Worm (Caenorhabditis elegans): ENCODE results near the gene smrc-1.

smrc-1 gene

DNA sequence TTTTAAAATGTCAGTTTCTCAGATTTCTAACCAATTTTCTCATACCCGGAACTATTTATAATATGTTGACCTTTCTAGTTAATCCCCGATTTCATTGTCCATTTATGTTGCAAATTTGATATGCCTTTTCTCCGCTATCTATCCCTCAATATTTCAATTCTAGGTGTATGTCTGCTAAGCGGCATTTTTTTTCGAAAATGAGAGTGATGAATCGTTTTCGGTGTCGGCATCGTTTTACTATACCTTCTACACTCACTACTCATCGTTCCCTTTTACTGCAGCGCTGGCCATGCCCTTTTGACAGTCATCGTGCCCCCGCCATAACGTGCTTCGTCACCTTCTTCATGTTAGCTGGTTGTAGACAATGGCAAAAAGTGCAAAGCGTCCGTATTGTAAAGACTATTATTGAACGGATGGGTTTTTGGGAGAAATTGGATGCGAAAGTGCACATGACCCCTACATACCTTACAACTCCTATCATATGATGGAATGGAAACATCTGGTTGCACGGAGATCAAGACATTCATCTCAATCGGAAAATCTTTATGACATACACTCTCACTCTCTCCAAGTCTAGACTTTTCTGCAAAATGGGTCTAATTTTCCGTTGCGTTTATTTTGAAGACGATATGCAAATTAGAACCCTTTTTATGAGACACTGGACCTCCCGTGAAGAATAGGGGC, 31.4 kb upstream of the smrc-1 start:
- no peak for TF ChIP-seq lin-32 (GFP tag; optimal IDR thresholded peaks at IDR 0.05)
- no peak for TF ChIP-seq nhr-12 (tag; optimal IDR thresholded peaks at IDR 0.05)
- TF ChIP-seq mab-5 (tag; optimal IDR thresholded peaks at IDR 0.05) = no peak
- no peak for TF ChIP-seq bed-3 (GFP tag; optimal IDR thresholded peaks at IDR 0.05)

DNA sequence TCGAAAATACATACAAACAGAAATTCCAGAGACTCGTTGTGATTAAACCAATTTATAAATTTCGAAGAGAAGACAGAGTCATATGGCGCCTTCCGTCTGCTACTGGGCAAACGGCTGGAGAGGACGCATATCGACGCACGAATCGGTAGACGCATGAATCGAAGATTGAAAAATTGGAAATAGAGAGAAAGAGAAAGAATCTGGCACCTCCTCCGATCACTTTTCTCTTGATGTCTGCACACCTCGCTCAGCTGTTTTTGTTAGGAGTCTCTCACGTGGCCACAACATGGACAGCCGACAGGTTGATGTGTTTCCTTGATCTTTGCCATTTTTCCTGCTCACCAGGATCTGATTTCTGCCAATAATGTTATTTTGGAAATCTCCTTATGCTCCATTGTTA, 30.6 kb upstream of the smrc-1 start:
- TF ChIP-seq mab-5 (tag; optimal IDR thresholded peaks at IDR 0.05) = no peak
- no peak for TF ChIP-seq unc-120 (tag; optimal IDR thresholded peaks at IDR 0.05; ENCODE audit: poor library complexity, severe bottlenecking)
- TF ChIP-seq zip-8 (tag; optimal IDR thresholded peaks at IDR 0.05) = no peak
- TF ChIP-seq ceh-83 (GFP tag; optimal IDR thresholded peaks at IDR 0.05) = no peak
- no peak for TF ChIP-seq ham-2 (GFP tag; optimal IDR thresholded peaks at IDR 0.05)
- TF ChIP-seq sem-2 (GFP tag; optimal IDR thresholded peaks at IDR 0.05) = no peak
- no peak for TF ChIP-seq unc-39 (tag; optimal IDR thresholded peaks at IDR 0.05)
- TF ChIP-seq nhr-237 (tag; optimal IDR thresholded peaks at IDR 0.05) = no peak
- no peak for TF ChIP-seq drap-1 (GFP tag; optimal IDR thresholded peaks at IDR 0.05)

DNA sequence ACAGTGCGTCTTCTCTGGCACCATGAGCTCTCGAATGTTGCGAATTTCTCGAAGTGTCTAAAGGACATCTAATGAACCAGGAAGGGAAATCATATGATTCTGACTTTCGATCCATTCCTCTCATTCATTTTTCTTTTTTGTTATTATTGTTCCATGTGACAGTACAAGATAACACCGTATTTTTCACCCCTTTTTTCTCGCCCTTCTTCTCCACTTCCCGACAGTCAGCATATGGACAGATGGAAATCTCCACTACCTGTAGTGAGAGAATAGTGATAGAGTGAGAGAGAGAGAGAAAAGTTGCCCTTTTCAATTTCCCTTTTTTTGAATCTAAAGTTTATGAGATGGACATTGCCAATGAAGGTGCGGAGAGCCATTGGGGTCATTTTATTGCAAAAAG, 29.9 kb upstream of the smrc-1 start:
- TF ChIP-seq flh-1 (GFP tag; optimal IDR thresholded peaks at IDR 0.05) (no peak), blmp-1 (tag; optimal IDR thresholded peaks at IDR 0.05) (no peak), sptf-1 (tag; optimal IDR thresholded peaks at IDR 0.05) (no peak), sem-2 (GFP tag; optimal IDR thresholded peaks at IDR 0.05) (no peak), ceh-83 (GFP tag; optimal IDR thresholded peaks at IDR 0.05) (no peak), ztf-11 (tag; optimal IDR thresholded peaks at IDR 0.05) (no peak), mab-5 (tag; optimal IDR thresholded peaks at IDR 0.05) (no peak), nhr-28 (tag; optimal IDR thresholded peaks at IDR 0.05) (no peak), M03D4.4 (tag; optimal IDR thresholded peaks at IDR 0.05) (no peak), tbx-8 (GFP tag; optimal IDR thresholded peaks at IDR 0.05) (no peak), unc-62 (GFP tag; optimal IDR thresholded peaks at IDR 0.05) (no peak), elt-1 (tag; optimal IDR thresholded peaks at IDR 0.05; ENCODE audit: borderline replicate concordance, insufficient read depth) (no peak), ceh-43 (GFP tag; optimal IDR thresholded peaks at IDR 0.05) (no peak), unc-39 (tag; optimal IDR thresholded peaks at IDR 0.05) (no peak), ces-1 (GFP tag; optimal IDR thresholded peaks at IDR 0.05) (no peak), zip-8 (tag; optimal IDR thresholded peaks at IDR 0.05) (no peak), hlh-1 (tag; optimal IDR thresholded peaks at IDR 0.05) (no peak)

DNA sequence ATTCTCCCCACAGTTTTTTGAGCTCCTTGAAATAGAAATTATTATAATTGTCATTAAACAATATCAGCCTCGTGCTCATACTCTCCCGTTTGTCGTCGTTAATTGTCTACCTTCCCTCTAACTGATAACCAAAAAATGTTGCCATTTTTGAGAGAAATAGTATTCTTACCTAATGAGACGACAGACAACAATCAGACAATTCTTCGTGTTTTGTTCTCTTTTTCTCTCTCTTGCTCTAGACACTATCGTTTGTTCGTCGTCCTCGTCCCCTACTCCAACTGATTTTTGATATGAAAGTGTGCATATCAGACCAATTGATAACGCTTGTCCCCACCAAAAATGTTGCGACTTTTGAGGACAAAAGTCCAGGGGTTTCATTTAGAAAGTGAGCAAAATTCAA, 29.2 kb upstream of the smrc-1 start:
- no peak for TF ChIP-seq mep-1 (tag; optimal IDR thresholded peaks at IDR 0.05)
- no peak for TF ChIP-seq nhr-237 (tag; optimal IDR thresholded peaks at IDR 0.05)
- TF ChIP-seq ces-1 (GFP tag; optimal IDR thresholded peaks at IDR 0.05) = no peak
- no peak for TF ChIP-seq nhr-12 (tag; optimal IDR thresholded peaks at IDR 0.05)
- no peak for TF ChIP-seq drap-1 (GFP tag; optimal IDR thresholded peaks at IDR 0.05)
- no peak for TF ChIP-seq ham-2 (GFP tag; optimal IDR thresholded peaks at IDR 0.05)
- no peak for TF ChIP-seq nhr-28 (tag; optimal IDR thresholded peaks at IDR 0.05)
- TF ChIP-seq nhr-76 (tag; optimal IDR thresholded peaks at IDR 0.05) = no peak
- no peak for TF ChIP-seq tbx-8 (GFP tag; optimal IDR thresholded peaks at IDR 0.05)
- TF ChIP-seq M03D4.4 (tag; optimal IDR thresholded peaks at IDR 0.05) = no peak

DNA sequence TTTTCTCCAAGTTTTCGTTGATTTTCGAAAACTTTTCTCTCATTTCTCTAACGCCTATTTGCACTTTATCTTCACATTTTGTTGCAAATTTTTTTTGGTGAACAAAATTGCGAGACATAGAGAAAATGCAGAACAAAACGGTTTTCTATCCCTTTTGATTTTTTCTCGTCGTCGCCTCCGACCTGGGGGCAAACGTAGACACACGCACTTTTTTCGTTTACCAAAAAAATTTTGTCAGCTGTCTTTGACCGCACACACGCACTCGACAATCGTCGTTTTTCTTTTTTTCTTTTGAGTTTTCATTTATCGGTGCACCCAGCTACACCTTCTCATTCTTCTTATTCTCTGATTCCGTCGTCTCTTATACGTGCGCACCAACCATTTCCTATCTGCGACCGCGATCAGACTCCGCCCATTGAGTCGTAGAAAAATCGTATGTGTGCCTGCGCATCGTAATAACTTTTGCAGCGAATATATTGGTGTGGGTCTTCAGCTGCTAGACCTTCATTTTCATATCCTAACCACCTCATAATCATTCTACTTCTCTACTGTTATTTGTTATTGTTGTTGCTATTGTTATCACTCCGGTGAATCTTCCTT, 28.3 kb upstream of the smrc-1 start:
- TF ChIP-seq mep-1 (tag; optimal IDR thresholded peaks at IDR 0.05) (no peak), elt-1 (tag; optimal IDR thresholded peaks at IDR 0.05; ENCODE audit: borderline replicate concordance, insufficient read depth) (peak; percentile 30)

DNA sequence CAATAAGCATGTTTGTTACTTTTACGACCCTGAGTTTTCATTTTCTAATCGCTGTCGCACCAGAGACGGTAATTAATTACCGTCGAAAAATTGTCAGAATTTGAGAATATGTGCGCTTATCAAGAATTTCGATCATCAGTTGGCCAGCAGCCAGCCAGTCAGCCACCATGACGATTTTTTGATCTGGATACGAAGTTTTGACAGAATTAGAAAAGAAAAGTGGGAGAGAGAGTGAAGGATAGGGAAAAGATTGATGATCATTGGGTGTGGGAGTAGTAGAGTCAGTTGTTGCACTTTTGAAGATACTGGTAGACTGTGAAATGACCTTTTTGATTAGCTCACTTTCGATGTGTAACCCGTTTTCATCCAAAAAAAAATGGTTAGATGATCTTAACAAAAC, 26.3 kb upstream of the smrc-1 start:
- TF ChIP-seq lin-32 (GFP tag; optimal IDR thresholded peaks at IDR 0.05) (no peak), hlh-1 (tag; optimal IDR thresholded peaks at IDR 0.05) (peak; percentile 41), unc-62 (GFP tag; optimal IDR thresholded peaks at IDR 0.05) (peak; percentile 24)

DNA sequence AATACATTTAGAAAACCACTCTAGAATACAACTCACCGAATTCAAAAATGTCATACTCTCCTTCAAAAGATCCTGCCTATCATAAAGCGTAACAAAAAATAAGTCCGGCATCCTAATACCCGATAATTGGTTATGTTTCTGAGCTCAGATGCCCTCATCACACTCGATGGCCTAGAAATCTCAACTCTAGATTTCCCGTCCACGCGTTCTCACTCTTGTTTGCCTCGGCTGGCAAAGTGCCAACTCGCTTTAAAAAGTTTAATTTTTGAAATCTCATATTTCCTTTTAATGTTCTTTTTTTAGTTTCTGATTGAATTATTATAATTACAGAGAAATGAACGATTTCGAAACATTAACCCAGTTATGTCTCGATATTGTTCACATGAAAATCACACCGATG, 23.0 kb upstream of the smrc-1 start, which contains the start of the genes C56G2.15 and thoc-2:
TSS of gene C56G2.15 (minus strand) at position 188 of the 400 bp plus-strand sequence.
TSS of gene thoc-2 (plus strand) at position 331 of the 400 bp plus-strand sequence.
- TF ChIP-seq unc-120 (tag; optimal IDR thresholded peaks at IDR 0.05; ENCODE audit: poor library complexity, severe bottlenecking) (no peak), sptf-1 (tag; optimal IDR thresholded peaks at IDR 0.05) (no peak), pha-4 (tag; optimal IDR thresholded peaks at IDR 0.05) (no peak), ham-2 (GFP tag; optimal IDR thresholded peaks at IDR 0.05) (no peak), elt-1 (tag; optimal IDR thresholded peaks at IDR 0.05; ENCODE audit: borderline replicate concordance, insufficient read depth) (no peak), ceh-43 (GFP tag; optimal IDR thresholded peaks at IDR 0.05) (no peak)
